Worm (Caenorhabditis elegans) whole organism, young adult: ENCODE data around the gene cdh-9.

Experiments
- B0035.1 ChIP-seq: sonication (generic microtip); optimal IDR thresholded peaks from 2 replicates; lab custom pipeline; 2016; ENCODE audit warnings: missing genetic modification characterization, mild to moderate bottlenecking, missing compliant biosample characterization, missing genotype, missing genetic modification reagents
- B0261.1 ChIP-seq: sonication (generic microtip); optimal IDR thresholded peaks from 2 replicates; lab custom pipeline; 2016; ENCODE audit warnings: mild to moderate bottlenecking, missing genetic modification characterization, moderate library complexity, missing compliant biosample characterization
- C06A6.2 ChIP-seq: fragments of 200-800 bp; sonication (Bioruptor generic); conservative IDR thresholded peaks from 2 replicates; pipeline ENCODE4 v1.3.6; 2022; ENCODE audit warnings: missing genetic modification characterization, missing compliant biosample characterization
- C17E4.6 ChIP-seq: fragments of 200-800 bp; sonication (Bioruptor generic); IDR thresholded peaks from 2 replicates; pipeline ENCODE4 v1.3.6; 2022; ENCODE audit warnings: missing genetic modification reagents, missing genetic modification characterization, missing compliant biosample characterization
- F23B12.7 ChIP-seq: sonication (generic microtip); optimal IDR thresholded peaks from 2 replicates; lab custom pipeline; 2017; ENCODE audit warnings: missing genetic modification characterization, mild to moderate bottlenecking, missing compliant biosample characterization, antibody characterized with exemption, moderate library complexity; ENCODE audit not compliant: insufficient read depth
- F37B4.10 ChIP-seq: fragments of 200-800 bp; sonication (Bioruptor generic); IDR thresholded peaks from 2 replicates; pipeline ENCODE4 v1.3.6; 2022; ENCODE audit warnings: missing genetic modification characterization, missing compliant biosample characterization
- F39B2.1 ChIP-seq: fragments of 200-800 bp; sonication (Bioruptor generic); IDR thresholded peaks from 2 replicates; pipeline ENCODE4 v1.3.6; 2022; ENCODE audit warnings: missing genetic modification reagents, missing genetic modification characterization, missing compliant biosample characterization
- F49E8.2 ChIP-seq: sonication (generic microtip); optimal IDR thresholded peaks from 3 replicates; lab custom pipeline; 2017; ENCODE audit warnings: missing genetic modification characterization, mild to moderate bottlenecking, missing compliant biosample characterization, antibody characterized with exemption, moderate library complexity; ENCODE audit not compliant: insufficient read depth
- F52B5.7 ChIP-seq: sonication (generic microtip); optimal IDR thresholded peaks from 2 replicates; lab custom pipeline; 2016; ENCODE audit warnings: mild to moderate bottlenecking, missing genetic modification characterization, missing compliant biosample characterization
- F55B11.4 ChIP-seq: sonication (generic microtip); optimal IDR thresholded peaks from 2 replicates; lab custom pipeline; 2016; ENCODE audit warnings: missing compliant biosample characterization, missing genetic modification characterization, borderline replicate concordance; ENCODE audit not compliant: insufficient read depth
- F57A8.1 ChIP-seq: fragments of 200-800 bp; sonication (Bioruptor generic); optimal IDR thresholded peaks from 2 replicates; lab custom pipeline; 2018; ENCODE audit warnings: mild to moderate bottlenecking, missing genetic modification characterization, moderate library complexity, missing compliant biosample characterization
- Y53F4B.3 ChIP-seq: fragments of 200-800 bp; sonication (Bioruptor generic); IDR thresholded peaks from 2 replicates; pipeline ENCODE4 v1.3.6; 2022; ENCODE audit warnings: missing genetic modification reagents, missing genetic modification characterization, missing compliant biosample characterization
- Y53G8AR.9 ChIP-seq: fragments of 200-800 bp; sonication (Bioruptor generic); conservative IDR thresholded peaks from 2 replicates; pipeline ENCODE4 v1.3.6; 2022; ENCODE audit warnings: missing genetic modification reagents, missing genetic modification characterization, missing compliant biosample characterization
- Y67H2A.10 ChIP-seq: fragments of 200-800 bp; sonication (Bioruptor generic); conservative IDR thresholded peaks from 2 replicates; pipeline ENCODE4 v1.3.6; 2022; ENCODE audit warnings: missing genetic modification reagents, missing genetic modification characterization, missing compliant biosample characterization
- akir-1 ChIP-seq: fragments of 200-800 bp; sonication (Bioruptor generic); optimal IDR thresholded peaks from 2 replicates; lab custom pipeline; 2018; ENCODE audit warnings: mild to moderate bottlenecking, missing genetic modification characterization, moderate library complexity, missing compliant biosample characterization
- ama-1 ChIP-seq, 3 experiments: fragments of 150-350 bp in 1 of 3; sonication (generic microtip) in 2 of 3; optimal IDR thresholded peaks; 2 replicates each; lab custom pipeline; 2014 to 2018; ENCODE audit warnings: missing biosample characterization in 2 of 3, missing genetic modification characterization in 2 of 3, missing genetic modification reagents in 2 of 3
- aptf-3 ChIP-seq: fragments of 200-800 bp; sonication (Bioruptor generic); IDR thresholded peaks from 2 replicates; pipeline ENCODE4 v1.3.6; 2022; ENCODE audit warnings: missing genetic modification characterization, missing compliant biosample characterization
- atf-7 ChIP-seq: sonication (generic microtip); optimal IDR thresholded peaks from 2 replicates; lab custom pipeline; 2017; ENCODE audit warnings: mild to moderate bottlenecking, missing genetic modification characterization, missing compliant biosample characterization
- attf-3 ChIP-seq: fragments of 200-800 bp; sonication (Bioruptor generic); conservative IDR thresholded peaks from 2 replicates; pipeline ENCODE4 v1.3.6; 2022; ENCODE audit warnings: missing genetic modification reagents, missing genetic modification characterization, missing compliant biosample characterization
- attf-6 ChIP-seq: fragments of 200-800 bp; sonication (Bioruptor generic); IDR thresholded peaks from 2 replicates; pipeline ENCODE4 v1.3.6; 2022; ENCODE audit warnings: missing genetic modification reagents, missing genetic modification characterization, missing compliant biosample characterization
- cebp-1 ChIP-seq, 2 experiments: fragments of 200-800 bp in 1 of 2; sonication (Bioruptor generic) in 1 of 2; sonication (generic microtip) in 1 of 2; IDR thresholded peaks in 1 of 2; optimal IDR thresholded peaks in 1 of 2; 2 replicates each; pipeline versions ENCODE4 v1.3.6 to Lab custom; 2017 to 2022; ENCODE audit warnings: missing compliant biosample characterization in 2 of 2, missing genetic modification characterization in 2 of 2, mild to moderate bottlenecking in 1 of 2, missing genetic modification reagents in 1 of 2, moderate library complexity in 1 of 2
- cebp-2 ChIP-seq: fragments of 200-800 bp; sonication (Bioruptor generic); IDR thresholded peaks from 2 replicates; pipeline ENCODE4 v1.3.6; 2022; ENCODE audit warnings: missing genetic modification characterization, missing compliant biosample characterization
- ceh-79 ChIP-seq: sonication (generic microtip); optimal IDR thresholded peaks from 2 replicates; lab custom pipeline; 2017; ENCODE audit warnings: mild to moderate bottlenecking, missing genetic modification characterization, missing compliant biosample characterization
- die-1 ChIP-seq: sonication (generic microtip); optimal IDR thresholded peaks from 2 replicates; lab custom pipeline; 2016; ENCODE audit warnings: missing genotype, mild to moderate bottlenecking, missing genetic modification characterization, missing compliant biosample characterization
- fkh-3 ChIP-seq: sonication (generic microtip); optimal IDR thresholded peaks from 2 replicates; lab custom pipeline; 2016; ENCODE audit warnings: mild to moderate bottlenecking, missing genetic modification characterization, missing compliant biosample characterization
- hlh-12 ChIP-seq: sonication (generic microtip); optimal IDR thresholded peaks from 2 replicates; lab custom pipeline; 2016; ENCODE audit warnings: missing genetic modification characterization, missing compliant biosample characterization
- let-607 ChIP-seq, 2 experiments: fragments of 200-800 bp in 1 of 2; sonication (Bioruptor generic) in 1 of 2; sonication (generic microtip) in 1 of 2; optimal IDR thresholded peaks; 2 replicates each; lab custom pipeline; 2016 to 2018; ENCODE audit warnings: mild to moderate bottlenecking in 2 of 2, missing compliant biosample characterization in 2 of 2, missing genetic modification characterization in 2 of 2, moderate library complexity in 2 of 2, missing genotype in 1 of 2
- lin-54 ChIP-seq: fragments of 200-800 bp; sonication (Bioruptor generic); optimal IDR thresholded peaks from 2 replicates; lab custom pipeline; 2018; ENCODE audit warnings: mild to moderate bottlenecking, missing genetic modification characterization, missing compliant biosample characterization
- lir-1 ChIP-seq: fragments of 200-800 bp; sonication (Bioruptor generic); conservative IDR thresholded peaks from 2 replicates; pipeline ENCODE4 v1.3.6; 2022; ENCODE audit warnings: missing genetic modification reagents, missing genetic modification characterization, missing compliant biosample characterization
- madf-3 ChIP-seq: fragments of 200-800 bp; sonication (Bioruptor generic); IDR thresholded peaks from 2 replicates; pipeline ENCODE4 v1.3.6; 2022; ENCODE audit warnings: missing genetic modification reagents, missing genetic modification characterization, missing compliant biosample characterization
- mcd-1 ChIP-seq: fragments of 200-800 bp; sonication (Bioruptor generic); IDR thresholded peaks from 2 replicates; pipeline ENCODE4 v1.3.6; 2022; ENCODE audit warnings: missing genetic modification reagents, missing genetic modification characterization, missing compliant biosample characterization
- nfya-2 ChIP-seq: fragments of 200-800 bp; sonication (Bioruptor generic); IDR thresholded peaks from 2 replicates; pipeline ENCODE4 v1.3.6; 2022; ENCODE audit warnings: missing genetic modification reagents, missing genetic modification characterization, missing compliant biosample characterization
- nhr-120 ChIP-seq: fragments of 200-800 bp; sonication (Bioruptor generic); IDR thresholded peaks from 2 replicates; pipeline ENCODE4 v1.3.6; 2022; ENCODE audit warnings: missing genetic modification characterization, missing compliant biosample characterization
- nhr-27 ChIP-seq: fragments of 200-800 bp; sonication (Bioruptor generic); optimal IDR thresholded peaks from 2 replicates; lab custom pipeline; 2018; ENCODE audit warnings: mild to moderate bottlenecking, missing genetic modification characterization, moderate library complexity, missing compliant biosample characterization
- nhr-80 ChIP-seq: sonication (generic microtip); optimal IDR thresholded peaks from 2 replicates; lab custom pipeline; 2016; ENCODE audit warnings: missing genetic modification characterization, missing compliant biosample characterization
- nhr-90 ChIP-seq: sonication (generic microtip); optimal IDR thresholded peaks from 2 replicates; lab custom pipeline; 2016; ENCODE audit warnings: missing genotype, mild to moderate bottlenecking, missing genetic modification characterization, missing compliant biosample characterization
- rcor-1 ChIP-seq: fragments of 200-800 bp; sonication (Bioruptor generic); IDR thresholded peaks from 2 replicates; pipeline ENCODE4 v1.3.6; 2022; ENCODE audit warnings: missing genetic modification reagents, missing genetic modification characterization, missing compliant biosample characterization
- rpc-1 ChIP-seq, 2 experiments: fragments of 150-350 bp in 1 of 2; sonication (generic microtip) in 1 of 2; optimal IDR thresholded peaks; 2 replicates each; lab custom pipeline; 2014 to 2018; ENCODE audit warnings: missing biosample characterization in 1 of 2, missing genetic modification characterization in 1 of 2, missing genetic modification reagents in 1 of 2, missing genotype in 1 of 2
- sdz-38 ChIP-seq: sonication (generic microtip); optimal IDR thresholded peaks from 2 replicates; lab custom pipeline; 2016; ENCODE audit warnings: missing genotype, missing genetic modification characterization, missing compliant biosample characterization
- sea-2 ChIP-seq: fragments of 200-800 bp; sonication (Bioruptor generic); IDR thresholded peaks from 2 replicates; pipeline ENCODE4 v1.3.6; 2022; ENCODE audit warnings: missing genetic modification characterization, missing compliant biosample characterization
- snpc-1.1 ChIP-seq: sonication (generic microtip); optimal IDR thresholded peaks from 2 replicates; lab custom pipeline; 2017; ENCODE audit warnings: missing genetic modification characterization, mild to moderate bottlenecking, missing compliant biosample characterization, antibody characterized with exemption, moderate library complexity, missing genotype, missing genetic modification reagents; ENCODE audit not compliant: insufficient read depth
- snpc-1.3 ChIP-seq: sonication (generic microtip); optimal IDR thresholded peaks from 2 replicates; lab custom pipeline; 2017; ENCODE audit warnings: missing genetic modification characterization, mild to moderate bottlenecking, missing compliant biosample characterization, antibody characterized with exemption, moderate library complexity, missing genotype, missing genetic modification reagents; ENCODE audit not compliant: insufficient read depth
- snpc-4 ChIP-seq, 5 experiments: fragments of 150-350 bp in 1 of 5; sonication (generic microtip) in 4 of 5; optimal IDR thresholded peaks; 2 replicates each; lab custom pipeline; 2014 to 2018; ENCODE audit warnings: missing genetic modification characterization in 5 of 5, missing biosample characterization in 3 of 5, antibody characterized with exemption in 2 of 5, mild to moderate bottlenecking in 2 of 5, missing compliant biosample characterization in 2 of 5, missing genotype in 2 of 5, moderate library complexity in 2 of 5, missing genetic modification reagents in 1 of 5
- somi-1 ChIP-seq: fragments of 200-800 bp; sonication (Bioruptor generic); optimal IDR thresholded peaks from 2 replicates; lab custom pipeline; 2018; ENCODE audit warnings: mild to moderate bottlenecking, missing genetic modification characterization, missing compliant biosample characterization
- unc-62 ChIP-seq: fragments of 150-350 bp; optimal IDR thresholded peaks from 2 replicates; lab custom pipeline; 2014; ENCODE audit warnings: missing biosample characterization, missing genetic modification reagents, missing genetic modification characterization

Gene cdh-9

DNA sequence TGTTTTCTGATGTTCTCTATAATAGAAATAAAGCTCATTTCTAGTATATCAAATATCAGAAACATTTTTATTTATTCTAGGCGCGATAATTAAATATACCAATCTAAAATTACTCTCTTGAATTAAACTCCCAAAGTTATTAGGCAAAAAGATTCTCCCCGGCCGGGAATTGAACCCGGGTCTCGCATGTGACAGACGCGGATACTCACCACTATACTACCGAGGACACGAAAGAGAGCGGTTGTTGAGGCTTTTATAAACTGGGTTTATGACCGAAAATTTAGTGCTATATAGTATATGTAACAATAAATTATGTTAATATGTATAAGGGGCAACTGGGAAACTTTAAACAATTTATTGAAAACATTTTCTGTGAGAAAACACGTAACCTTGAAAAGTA is 9.5 kb downstream of the cdh-9 start:
- TF ChIP-seq Y53F4B.3 (GFP tag; lab: Robert Waterston, UW) (no peak), aptf-3 (GFP tag; lab: Robert Waterston, UW) (no peak), B0261.1 (tag; lab: Kevin White, UChicago) (peak; percentile 95), nhr-27 (tag; lab: Kevin White, UChicago) (no peak), cebp-2 (GFP tag; lab: Robert Waterston, UW) (0 out of 2 replicates have a peak, but pooled peaks have one; percentile 23), snpc-4 (GFP tag; optimal IDR thresholded peaks at IDR 0.05; lab: Kevin White, UChicago) (peak; percentile 55), snpc-4 (tag; optimal IDR thresholded peaks at IDR 0.05; lab: Kevin White, UChicago) (peak in 3 of 4 experiments; percentile 66 to 85 (median 66)), B0035.1 (peak; percentile 40), C06A6.2 (GFP tag; lab: Robert Waterston, UW) (no peak), cebp-1 (GFP tag; IDR thresholded peaks at IDR 0.05; lab: Robert Waterston, UW) (no peak), cebp-1 (tag; optimal IDR thresholded peaks at IDR 0.05; lab: Kevin White, UChicago) (peak; percentile 60), lin-54 (GFP tag; lab: Kevin White, UChicago) (peak; percentile 54), atf-7 (tag; lab: Kevin White, UChicago) (no peak), F39B2.1 (GFP tag; lab: Robert Waterston, UW) (no peak), attf-6 (GFP tag; lab: Robert Waterston, UW) (no peak), F52B5.7 (tag; lab: Kevin White, UChicago) (no peak), lir-1 (0 out of 2 replicates have a peak, but pooled peaks have one; percentile 40), rpc-1 (optimal IDR thresholded peaks at IDR 0.05; lab: Kevin White, UChicago) (peak; percentile 92), rpc-1 (tag; optimal IDR thresholded peaks at IDR 0.05; lab: Kevin White, UChicago) (peak; percentile 99), F37B4.10 (GFP tag; lab: Robert Waterston, UW) (no peak), mcd-1 (GFP tag; lab: Robert Waterston, UW) (peak; percentile 37; the same call in 1 of the 2 replicates), unc-62 (GFP tag; lab: Kevin White, UChicago) (no peak), nfya-2 (no peak), F57A8.1 (GFP tag; lab: Kevin White, UChicago) (no peak), Y53G8AR.9 (0 out of 2 replicates have a peak, but pooled peaks have one; percentile 21), somi-1 (GFP tag; lab: Kevin White, UChicago) (peak; percentile 47), fkh-3 (tag; lab: Kevin White, UChicago) (peak; percentile 26), ama-1 (optimal IDR thresholded peaks at IDR 0.05; lab: Kevin White, UChicago) (no peak), ama-1 (GFP tag; optimal IDR thresholded peaks at IDR 0.05; lab: Kevin White, UChicago) (peak; percentile 72 to 79), sea-2 (GFP tag; lab: Robert Waterston, UW) (no peak), let-607 (tag; optimal IDR thresholded peaks at IDR 0.05; lab: Kevin White, UChicago) (peak; percentile 42 to 48), nhr-90 (tag; lab: Kevin White, UChicago) (peak; percentile 86), nhr-80 (peak; percentile 27), akir-1 (GFP tag; lab: Kevin White, UChicago) (no peak), F55B11.4 (tag; lab: Kevin White, UChicago) (no peak), rcor-1 (GFP tag; lab: Robert Waterston, UW) (peak; percentile 56; the same call in 1 of the 2 replicates), madf-3 (GFP tag; lab: Robert Waterston, UW) (no peak), C17E4.6 (GFP tag; lab: Robert Waterston, UW) (no peak), F49E8.2 (tag; lab: Kevin White, UChicago) (peak; percentile 28), ceh-79 (tag; lab: Kevin White, UChicago) (no peak), hlh-12 (tag; lab: Kevin White, UChicago) (no peak), snpc-1.3 (peak; percentile 79), nhr-120 (GFP tag; lab: Robert Waterston, UW) (0 out of 2 replicates have a peak, but pooled peaks have one; percentile 80), attf-3 (no peak), Y67H2A.10 (GFP tag; lab: Robert Waterston, UW) (no peak), snpc-1.1 (tag; lab: Kevin White, UChicago) (peak; percentile 75), sdz-38 (tag; lab: Kevin White, UChicago) (no peak), die-1 (tag; lab: Kevin White, UChicago) (peak; percentile 92), F23B12.7 (tag; lab: Kevin White, UChicago) (peak; percentile 44)
